Worm (Caenorhabditis elegans): Measurements from ENCODE around the gene Y7A5A.10.

DNA sequence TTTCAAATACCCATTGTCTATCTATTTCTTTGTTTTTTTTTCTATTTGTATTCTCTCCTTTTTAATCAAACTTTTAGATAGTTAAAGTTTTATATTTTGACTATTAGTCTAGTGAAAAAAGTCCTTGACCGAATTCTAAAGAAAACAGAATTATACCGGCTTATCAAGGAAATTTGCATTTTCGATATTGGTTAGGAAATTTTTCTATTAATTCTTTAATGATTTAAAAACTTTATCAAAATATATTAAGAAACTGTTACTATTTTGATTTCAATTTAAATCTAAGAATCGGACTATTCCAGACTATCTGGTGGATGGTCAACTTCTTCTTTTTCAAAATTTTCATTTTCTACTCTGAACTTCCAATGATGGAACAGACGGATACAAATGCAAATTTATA, 33.2 kb upstream of the Y7A5A.10 start, which contains the start of gene Y7A5A.20:
- TF ChIP-seq nhr-77 (tag; optimal IDR thresholded peaks at IDR 0.05) (no peak), ces-1 (GFP tag; optimal IDR thresholded peaks at IDR 0.05) (no peak), sptf-1 (tag; optimal IDR thresholded peaks at IDR 0.05) (no peak), ztf-4 (tag; optimal IDR thresholded peaks at IDR 0.05) (no peak), dpl-1 (GFP tag; optimal IDR thresholded peaks at IDR 0.05) (no peak), ztf-11 (tag; optimal IDR thresholded peaks at IDR 0.05) (no peak), skn-1 (tag; optimal IDR thresholded peaks at IDR 0.05) (no peak), ama-1 (optimal IDR thresholded peaks at IDR 0.05) (no peak), snpc-4 (tag; optimal IDR thresholded peaks at IDR 0.05) (no peak), nhr-76 (tag; optimal IDR thresholded peaks at IDR 0.05) (no peak), mab-9 (GFP tag; IDR thresholded peaks at IDR 0.05) (no peak)
